Worm (Caenorhabditis elegans): ENCODE data around the gene tag-123.

tag-123 gene

ce11 chrX:8470126-8470772 is 48.4 kb upstream of the tag-123 start, which contains the start of gene mec-10 (continued):
- no peak for TF ChIP-seq cey-2 (tag; optimal IDR thresholded peaks at IDR 0.05; ENCODE audit: borderline replicate concordance, insufficient read depth)
- no peak for TF ChIP-seq mxl-3 (GFP tag; optimal IDR thresholded peaks at IDR 0.05)
- TF ChIP-seq lim-7 (GFP tag; IDR thresholded peaks at IDR 0.05) = no peak
- no peak for TF ChIP-seq zip-2 (tag; optimal IDR thresholded peaks at IDR 0.05)
- no peak for TF ChIP-seq dpl-1 (GFP tag; optimal IDR thresholded peaks at IDR 0.05)
- no peak for TF ChIP-seq ceh-32 (tag; optimal IDR thresholded peaks at IDR 0.05; ENCODE audit: poor library complexity)
- TF ChIP-seq nhr-11 (tag; optimal IDR thresholded peaks at IDR 0.05) = no peak
- no peak for TF ChIP-seq lin-38 (GFP tag; IDR thresholded peaks at IDR 0.05)
- TF ChIP-seq ctbp-1 (GFP tag; IDR thresholded peaks at IDR 0.05) = no peak
- no peak for TF ChIP-seq snpc-4 (tag; optimal IDR thresholded peaks at IDR 0.05)
- TF ChIP-seq tra-1 (GFP tag; IDR thresholded peaks at IDR 0.05) = no peak
- peak; percentile 81 for TF ChIP-seq dmd-6 (GFP tag; IDR thresholded peaks at IDR 0.05)
- TF ChIP-seq fos-1 (tag; optimal IDR thresholded peaks at IDR 0.05) = no peak
- peak; percentile 76 for TF ChIP-seq dve-1 (tag; optimal IDR thresholded peaks at IDR 0.05; ENCODE audit: insufficient read depth)
- TF ChIP-seq Y105C5A.15 (GFP tag; IDR thresholded peaks at IDR 0.05) = no peak
- no peak for TF ChIP-seq set-16 (GFP tag; IDR thresholded peaks at IDR 0.05)
- TF ChIP-seq lin-1 (GFP tag; IDR thresholded peaks at IDR 0.05) = no peak
- peak; percentile 47 for TF ChIP-seq hlh-30 (tag; optimal IDR thresholded peaks at IDR 0.05; ENCODE audit: insufficient read depth)
- no peak for TF ChIP-seq daf-8 (GFP tag; IDR thresholded peaks at IDR 0.05)
- no peak for TF ChIP-seq ceh-44 (GFP tag; IDR thresholded peaks at IDR 0.05)
- no peak for TF ChIP-seq lin-13 (GFP tag; optimal IDR thresholded peaks at IDR 0.05)
- no peak for TF ChIP-seq ZK337.2 (GFP tag; IDR thresholded peaks at IDR 0.05)
- no peak for TF ChIP-seq mxl-2 (GFP tag; conservative IDR thresholded peaks at IDR 0.05)
- no peak for TF ChIP-seq skn-1 (tag; optimal IDR thresholded peaks at IDR 0.05)
- no peak for TF ChIP-seq R02D3.7 (tag; optimal IDR thresholded peaks at IDR 0.05)
- no peak for TF ChIP-seq nhr-10 (tag; optimal IDR thresholded peaks at IDR 0.05)
- TF ChIP-seq ceh-62 (tag; optimal IDR thresholded peaks at IDR 0.05) = no peak
- TF ChIP-seq ceh-28 (tag; optimal IDR thresholded peaks at IDR 0.05) = no peak
- no peak for TF ChIP-seq egl-27 (tag; optimal IDR thresholded peaks at IDR 0.05)
- no peak for TF ChIP-seq spr-3 (GFP tag; optimal IDR thresholded peaks at IDR 0.05)
- no peak for TF ChIP-seq egl-43 (GFP tag; IDR thresholded peaks at IDR 0.05)
- no peak for TF ChIP-seq unc-39 (tag; optimal IDR thresholded peaks at IDR 0.05)
- no peak for TF ChIP-seq D1046.2 (GFP tag; IDR thresholded peaks at IDR 0.05)
- TF ChIP-seq F49E8.2 (tag; optimal IDR thresholded peaks at IDR 0.05; ENCODE audit: borderline replicate concordance) = no peak
- no peak for TF ChIP-seq madf-9 (GFP tag; conservative IDR thresholded peaks at IDR 0.05)
- no peak for TF ChIP-seq Y5F2A.4 (GFP tag; optimal IDR thresholded peaks at IDR 0.05)
- TF ChIP-seq nhr-48 (tag; optimal IDR thresholded peaks at IDR 0.05) = peak; percentile 14
- no peak for TF ChIP-seq Y75B8A.6 (GFP tag; IDR thresholded peaks at IDR 0.05)
- no peak for TF ChIP-seq F10B5.3 (tag; optimal IDR thresholded peaks at IDR 0.05)
- TF ChIP-seq lin-15B (tag; optimal IDR thresholded peaks at IDR 0.05) = no peak
- TF ChIP-seq madf-5 (GFP tag; IDR thresholded peaks at IDR 0.05) = no peak
- no peak for TF ChIP-seq pha-4 (GFP tag; IDR thresholded peaks at IDR 0.05)
- TF ChIP-seq pha-4 (tag; optimal IDR thresholded peaks at IDR 0.05) = no peak
- TF ChIP-seq ceh-20 (GFP tag; IDR thresholded peaks at IDR 0.05) = no peak
- TF ChIP-seq pqm-1 (tag; optimal IDR thresholded peaks at IDR 0.05) = peak; percentile 92
- TF ChIP-seq nhr-102 (tag; optimal IDR thresholded peaks at IDR 0.05) = peak; percentile 34
